Worm (Caenorhabditis elegans) whole organism, L3 larva: Measurements from ENCODE around the gene srh-174.

Source experiments
- egl-27 ChIP-seq: sonication (generic microtip); optimal IDR thresholded peaks from 4 replicates; lab custom pipeline; 2017; ENCODE audit warnings: missing biosample characterization, missing genetic modification reagents, missing genetic modification characterization
- nfya-1 ChIP-seq: sonication (generic microtip); optimal IDR thresholded peaks from 2 replicates; lab custom pipeline; 2017; ENCODE audit warnings: missing genetic modification characterization, mild to moderate bottlenecking, missing compliant biosample characterization, antibody characterized with exemption, moderate library complexity; ENCODE audit not compliant: insufficient read depth
- nhr-12 ChIP-seq: fragments of 150-350 bp; optimal IDR thresholded peaks from 2 replicates; lab custom pipeline; 2014; ENCODE audit warnings: missing biosample characterization, missing genetic modification characterization
- nhr-77 ChIP-seq: fragments of 150-350 bp; optimal IDR thresholded peaks from 2 replicates; lab custom pipeline; 2014; ENCODE audit warnings: missing biosample characterization, missing genetic modification characterization
- snpc-4 ChIP-seq: fragments of 150-350 bp; optimal IDR thresholded peaks from 2 replicates; lab custom pipeline; 2014; ENCODE audit warnings: missing biosample characterization, missing genetic modification characterization
- unc-39 ChIP-seq: sonication (generic microtip); optimal IDR thresholded peaks from 4 replicates; lab custom pipeline; 2017; ENCODE audit warnings: missing biosample characterization, missing genetic modification characterization
- unc-62 ChIP-seq: fragments of 150-350 bp; sonication (generic microtip); optimal IDR thresholded peaks from 4 replicates; lab custom pipeline; 2014; ENCODE audit warnings: missing biosample characterization, missing genetic modification reagents, missing genetic modification characterization

- TF ChIP-seq nfya-1 (tag; lab: Kevin White, UChicago) (no peak), snpc-4 (tag; lab: Kevin White, UChicago) (no peak), egl-27 (tag; lab: Kevin White, UChicago) (no peak), nhr-77 (tag; lab: Kevin White, UChicago) (no peak), unc-39 (tag; lab: Kevin White, UChicago) (no peak), unc-62 (GFP tag; lab: Kevin White, UChicago) (no peak), nhr-12 (tag; lab: Kevin White, UChicago) (no peak)
These were observed 7.0 kb upstream of the srh-174 start, which contains the start of gene srbc-26 for ce11 chrV:17171551-17171950.
